Fruit fly (Drosophila melanogaster) whole organism, embryonic: ENCODE data around the gene CG34301.
A peak's percentile ranks its signal among the peaks of the same experiment; 100 is the strongest.

Source experiments
- Bgb ChIP-seq: fragments of 200-800 bp; sonication (Bioruptor generic); IDR thresholded peaks from 2 replicates; pipeline ENCODE4 v1.3.6; 2022; ENCODE audit warnings: missing biosample characterization, missing genetic modification characterization; ENCODE audit not compliant: partially characterized antibody
- CG10147 ChIP-seq: fragments of 200-800 bp; sonication (Bioruptor generic); optimal IDR thresholded peaks from 2 replicates; lab custom pipeline; 2019; ENCODE audit warnings: missing biosample characterization, mild to moderate bottlenecking, missing genetic modification characterization, moderate library complexity
- CG10274 ChIP-seq: fragments of 200-800 bp; sonication (Bioruptor generic); optimal IDR thresholded peaks from 3 replicates; lab custom pipeline; 2017; ENCODE audit warnings: missing biosample characterization, mild to moderate bottlenecking, missing genetic modification characterization
- CG10431 ChIP-seq: fragments of 200-800 bp; sonication (Bioruptor generic); optimal IDR thresholded peaks from 3 replicates; lab custom pipeline; 2018; ENCODE audit warnings: missing biosample characterization, mild to moderate bottlenecking, missing genetic modification characterization
- CG12155 ChIP-seq: fragments of 200-800 bp; sonication (Bioruptor generic); optimal IDR thresholded peaks from 3 replicates; lab custom pipeline; 2016; ENCODE audit warnings: missing biosample characterization, missing genetic modification characterization
- CG1233 ChIP-seq: fragments of 200-800 bp; sonication (Bioruptor generic); optimal IDR thresholded peaks from 4 replicates; lab custom pipeline; 2018; ENCODE audit warnings: missing biosample characterization, mild to moderate bottlenecking, missing genetic modification characterization
- CG12769 ChIP-seq: fragments of 200-800 bp; sonication (Bioruptor generic); optimal IDR thresholded peaks from 2 replicates; lab custom pipeline; 2019; ENCODE audit warnings: missing biosample characterization, mild to moderate bottlenecking, missing genetic modification characterization, moderate library complexity
- CG14710 ChIP-seq: fragments of 200-800 bp; sonication (Bioruptor generic); optimal IDR thresholded peaks from 3 replicates; lab custom pipeline; 2019; ENCODE audit warnings: missing biosample characterization, mild to moderate bottlenecking, missing genetic modification characterization, moderate library complexity
- CG15696 ChIP-seq: fragments of 200-800 bp; sonication (Bioruptor generic); optimal IDR thresholded peaks from 2 replicates; lab custom pipeline; 2019; ENCODE audit warnings: missing biosample characterization, mild to moderate bottlenecking, missing genetic modification characterization, moderate library complexity
- CG17328 ChIP-seq: fragments of 200-800 bp; sonication (Bioruptor generic); IDR thresholded peaks from 2 replicates; pipeline ENCODE4 v1.3.6; 2022; ENCODE audit warnings: missing biosample characterization, missing genetic modification characterization
- CG18476 ChIP-seq: fragments of 200-800 bp; sonication (Bioruptor generic); optimal IDR thresholded peaks from 2 replicates; lab custom pipeline; 2016; ENCODE audit warnings: missing biosample characterization, mild to moderate bottlenecking, missing genetic modification characterization
- CG31224 ChIP-seq: fragments of 200-800 bp; sonication (Bioruptor generic); IDR thresholded peaks from 2 replicates; pipeline ENCODE4 v1.3.6; 2022; ENCODE audit warnings: missing biosample characterization, missing genetic modification characterization
- CG32532 ChIP-seq: fragments of 200-800 bp; sonication (Bioruptor generic); IDR thresholded peaks from 2 replicates; pipeline ENCODE4 v1.3.6; 2022; ENCODE audit warnings: missing biosample characterization, missing genetic modification characterization
- CG3281 ChIP-seq: fragments of 200-800 bp; sonication (Bioruptor generic); optimal IDR thresholded peaks from 3 replicates; lab custom pipeline; 2017; ENCODE audit warnings: missing biosample characterization, mild to moderate bottlenecking, missing genetic modification characterization
- CG34422 ChIP-seq: fragments of 200-800 bp; sonication (Bioruptor generic); IDR thresholded peaks from 3 replicates; pipeline ENCODE4 v1.3.6; 2022; ENCODE audit warnings: missing biosample characterization, missing genetic modification characterization
- CG3726 ChIP-seq: fragments of 200-800 bp; sonication (Bioruptor generic); IDR thresholded peaks from 3 replicates; pipeline ENCODE4, ENCODE4 v1.3.6; 2022; ENCODE audit warnings: missing biosample characterization, missing genetic modification characterization
- CG4854 ChIP-seq: fragments of 200-800 bp; sonication (Bioruptor generic); optimal IDR thresholded peaks from 2 replicates; lab custom pipeline; 2016; ENCODE audit warnings: missing biosample characterization, missing genetic modification characterization, inconsistent platforms
- CG6272 ChIP-seq: fragments of 200-800 bp; sonication (Bioruptor generic); IDR thresholded peaks from 2 replicates; pipeline ENCODE4 v1.3.6; 2022; ENCODE audit warnings: missing biosample characterization, missing genetic modification characterization
- CG7839 ChIP-seq: fragments of 200-800 bp; sonication (Bioruptor generic); optimal IDR thresholded peaks from 3 replicates; lab custom pipeline; 2018; ENCODE audit warnings: missing biosample characterization, mild to moderate bottlenecking, missing genetic modification characterization, moderate library complexity
- CG8924 ChIP-seq: fragments of 200-800 bp; optimal IDR thresholded peaks from 3 replicates; lab custom pipeline; 2019; ENCODE audit warnings: missing biosample characterization, mild to moderate bottlenecking, missing genetic modification characterization, moderate library complexity
- D19B ChIP-seq: fragments of 200-800 bp; sonication (Bioruptor generic); optimal IDR thresholded peaks from 2 replicates; lab custom pipeline; 2017; ENCODE audit warnings: missing biosample characterization, mild to moderate bottlenecking, missing genetic modification characterization
- Dfd ChIP-seq, 2 experiments: fragments of >200 bp; optimal IDR thresholded peaks; 2 replicates each; lab custom pipeline; 2017; ENCODE audit warnings: missing biosample characterization in 2 of 2, missing genetic modification characterization in 2 of 2
- Doc3 ChIP-seq: fragments of 200-800 bp; sonication (Bioruptor generic); IDR thresholded peaks from 3 replicates; pipeline ENCODE4 v1.3.6; 2022; ENCODE audit warnings: missing biosample characterization, missing genetic modification characterization; ENCODE audit not compliant: partially characterized antibody
- Ets97D ChIP-seq: fragments of 200-800 bp; sonication (Bioruptor generic); optimal IDR thresholded peaks from 3 replicates; lab custom pipeline; 2016; ENCODE audit warnings: missing biosample characterization, missing genetic modification characterization
- Gsc ChIP-seq: fragments of 200-800 bp; sonication (Bioruptor generic); IDR thresholded peaks from 2 replicates; pipeline ENCODE4 v1.3.6; 2022; ENCODE audit warnings: missing biosample characterization, missing genetic modification characterization
- HHEX ChIP-seq: fragments of 200-800 bp; sonication (Bioruptor generic); optimal IDR thresholded peaks from 3 replicates; lab custom pipeline; 2017; ENCODE audit warnings: missing biosample characterization, mild to moderate bottlenecking, missing genetic modification characterization, missing genetic modification reagents
- HLH54F ChIP-seq: fragments of 200-800 bp; sonication (Bioruptor generic); optimal IDR thresholded peaks from 3 replicates; lab custom pipeline; 2016; ENCODE audit warnings: missing biosample characterization, missing genetic modification characterization
- HmgZ ChIP-seq: fragments of 200-800 bp; sonication (Bioruptor generic); optimal IDR thresholded peaks from 2 replicates; lab custom pipeline; 2018; ENCODE audit warnings: missing biosample characterization, mild to moderate bottlenecking, missing genetic modification characterization
- MESR4 ChIP-seq: fragments of 200-800 bp; sonication (Bioruptor generic); optimal IDR thresholded peaks from 2 replicates; lab custom pipeline; 2018; ENCODE audit warnings: missing biosample characterization, mild to moderate bottlenecking, missing genetic modification characterization, moderate library complexity
- PHDP ChIP-seq: fragments of 200-800 bp; sonication (Bioruptor generic); optimal IDR thresholded peaks from 3 replicates; lab custom pipeline; 2018; ENCODE audit warnings: missing biosample characterization, mild to moderate bottlenecking, missing genetic modification characterization, moderate library complexity
- Pdp1 ChIP-seq, 2 experiments: fragments of 200-800 bp; sonication (Bioruptor generic); optimal IDR thresholded peaks; 3 replicates each; lab custom pipeline; 2016; ENCODE audit warnings: missing biosample characterization in 2 of 2, missing genetic modification characterization in 2 of 2, mild to moderate bottlenecking in 1 of 2, moderate library complexity in 1 of 2
- Six4 ChIP-seq: fragments of 200-800 bp; sonication (Bioruptor generic); optimal IDR thresholded peaks from 2 replicates; lab custom pipeline; 2016; ENCODE audit warnings: missing biosample characterization, missing genetic modification characterization
- Sox100B ChIP-seq: fragments of 200-800 bp; sonication (Bioruptor generic); optimal IDR thresholded peaks from 3 replicates; lab custom pipeline; 2018; ENCODE audit warnings: missing biosample characterization, mild to moderate bottlenecking, missing genetic modification characterization
- Sry-β ChIP-seq: fragments of 200-800 bp; sonication (Bioruptor generic); optimal IDR thresholded peaks from 2 replicates; lab custom pipeline; 2018; ENCODE audit warnings: missing biosample characterization, mild to moderate bottlenecking, missing genetic modification characterization, moderate library complexity
- Xbp1 ChIP-seq: fragments of 200-800 bp; sonication (Bioruptor generic); optimal IDR thresholded peaks from 3 replicates; lab custom pipeline; 2016; ENCODE audit warnings: missing biosample characterization, mild to moderate bottlenecking, missing genetic modification characterization
- ab ChIP-seq: fragments of 200-800 bp; sonication (Bioruptor generic); optimal IDR thresholded peaks from 2 replicates; lab custom pipeline; 2016; ENCODE audit warnings: missing biosample characterization, missing genetic modification characterization
- croc ChIP-seq: fragments of 200-800 bp; sonication (Bioruptor generic); conservative IDR thresholded peaks from 3 replicates; pipeline ENCODE4 v1.3.6; 2022; ENCODE audit warnings: missing biosample characterization, missing genetic modification characterization
- crol ChIP-seq: fragments of 200-800 bp; sonication (Bioruptor generic); IDR thresholded peaks from 2 replicates; pipeline ENCODE4 v1.3.6; 2022; ENCODE audit warnings: missing biosample characterization, missing genetic modification characterization
- cwo ChIP-seq: fragments of 200-800 bp; sonication (Bioruptor generic); optimal IDR thresholded peaks from 3 replicates; lab custom pipeline; 2017; ENCODE audit warnings: missing biosample characterization, missing genetic modification characterization, mild to moderate bottlenecking, moderate library complexity, missing genetic modification reagents
- dpn ChIP-seq, 2 experiments: fragments of 200-800 bp; sonication (Bioruptor generic); optimal IDR thresholded peaks; 3 replicates each; lab custom pipeline; 2016; ENCODE audit warnings: missing biosample characterization in 2 of 2, missing genetic modification characterization in 2 of 2
- exex ChIP-seq: fragments of 200-800 bp; sonication (Bioruptor generic); optimal IDR thresholded peaks from 4 replicates; lab custom pipeline; 2018; ENCODE audit warnings: missing biosample characterization, mild to moderate bottlenecking, missing genetic modification characterization, moderate library complexity
- eyg ChIP-seq: fragments of 200-800 bp; sonication (Bioruptor generic); optimal IDR thresholded peaks from 3 replicates; lab custom pipeline; 2016; ENCODE audit warnings: missing biosample characterization, missing genetic modification characterization
- fd102C ChIP-seq: fragments of 200-800 bp; sonication (Bioruptor generic); optimal IDR thresholded peaks from 2 replicates; lab custom pipeline; 2018; ENCODE audit warnings: missing biosample characterization, mild to moderate bottlenecking, missing genetic modification characterization, moderate library complexity
- hth ChIP-seq: fragments of >200 bp; optimal IDR thresholded peaks from 2 replicates; lab custom pipeline; 2017; ENCODE audit warnings: inconsistent platforms
- jumu ChIP-seq: fragments of 200-800 bp; sonication (Bioruptor generic); optimal IDR thresholded peaks from 3 replicates; lab custom pipeline; 2016; ENCODE audit warnings: missing biosample characterization, missing genetic modification characterization
- ken ChIP-seq: fragments of 200-800 bp; sonication (Bioruptor generic); IDR thresholded peaks from 3 replicates; pipeline ENCODE4 v1.3.6; 2022; ENCODE audit warnings: missing biosample characterization, missing genetic modification characterization
- pnt ChIP-seq: fragments of 200-800 bp; sonication (Bioruptor generic); optimal IDR thresholded peaks from 3 replicates; lab custom pipeline; 2016; ENCODE audit warnings: missing biosample characterization, missing genetic modification characterization
- zen2 ChIP-seq: fragments of 200-800 bp; sonication (Bioruptor generic); IDR thresholded peaks from 3 replicates; pipeline ENCODE4 v1.3.6; 2022; ENCODE audit warnings: missing biosample characterization, missing genetic modification characterization; ENCODE audit not compliant: partially characterized antibody
- zfh1 ChIP-seq: fragments of 200-800 bp; sonication (Bioruptor generic); IDR thresholded peaks from 3 replicates; pipeline ENCODE4 v1.3.6; 2022; ENCODE audit warnings: missing biosample characterization, missing genetic modification characterization

Gene CG34301

DNA sequence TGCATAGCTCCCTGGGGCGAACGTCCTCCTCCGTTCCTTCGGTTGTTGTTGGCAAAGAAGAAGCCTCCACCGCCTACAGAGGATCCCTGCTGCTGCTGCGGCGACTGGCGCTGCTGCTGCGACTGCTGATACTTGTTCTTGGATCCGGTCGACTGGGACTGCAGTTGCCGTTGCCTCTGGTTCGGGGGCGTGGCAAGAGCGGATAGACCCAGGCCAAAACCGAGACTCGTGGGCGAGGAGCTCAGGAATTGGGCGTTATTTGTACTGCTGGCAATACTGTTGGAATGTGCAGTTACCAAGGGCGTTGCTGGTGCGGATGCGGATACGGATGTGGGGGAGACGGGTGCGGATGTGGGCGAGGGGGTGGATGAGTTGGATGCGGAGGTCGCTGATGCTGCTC lies 45.0 kb downstream of the CG34301 start (continued):
- no peak for TF ChIP-seq HmgZ (tag; lab: Kevin White, UChicago)
- no peak for TF ChIP-seq fd102C (GFP tag; lab: Kevin White, UChicago)
- no peak for TF ChIP-seq Doc3 (GFP tag; lab: Robert Waterston, UW)
- TF ChIP-seq dpn (GFP tag; optimal IDR thresholded peaks at IDR 0.05; lab: Kevin White, UChicago) = no peak
- TF ChIP-seq CG10274 (GFP tag; lab: Kevin White, UChicago) = no peak
- TF ChIP-seq jumu (GFP tag; lab: Kevin White, UChicago) = peak; percentile 1
- TF ChIP-seq CG15696 (tag; lab: Kevin White, UChicago) = no peak
- no peak for TF ChIP-seq PHDP (tag; lab: Kevin White, UChicago)
- TF ChIP-seq CG3726 (GFP tag; lab: Robert Waterston, UW) = no peak
- TF ChIP-seq Ets97D (GFP tag; lab: Kevin White, UChicago) = peak; percentile 1
- TF ChIP-seq Gsc (GFP tag; lab: Robert Waterston, UW) = no peak
- TF ChIP-seq CG32532 (GFP tag; lab: Robert Waterston, UW) = 0 out of 2 replicates have a peak, but pooled peaks have one; percentile 6
- TF ChIP-seq Sry-β (GFP tag; lab: Kevin White, UChicago) = no peak
- no peak for TF ChIP-seq Sox100B (GFP tag; lab: Kevin White, UChicago)
- 0 out of 2 replicates have a peak, but pooled peaks have one; percentile 42 for TF ChIP-seq crol
- TF ChIP-seq zfh1 (GFP tag; lab: Robert Waterston, UW) = no peak
- TF ChIP-seq CG8924 (tag; lab: Kevin White, UChicago) = no peak

DNA sequence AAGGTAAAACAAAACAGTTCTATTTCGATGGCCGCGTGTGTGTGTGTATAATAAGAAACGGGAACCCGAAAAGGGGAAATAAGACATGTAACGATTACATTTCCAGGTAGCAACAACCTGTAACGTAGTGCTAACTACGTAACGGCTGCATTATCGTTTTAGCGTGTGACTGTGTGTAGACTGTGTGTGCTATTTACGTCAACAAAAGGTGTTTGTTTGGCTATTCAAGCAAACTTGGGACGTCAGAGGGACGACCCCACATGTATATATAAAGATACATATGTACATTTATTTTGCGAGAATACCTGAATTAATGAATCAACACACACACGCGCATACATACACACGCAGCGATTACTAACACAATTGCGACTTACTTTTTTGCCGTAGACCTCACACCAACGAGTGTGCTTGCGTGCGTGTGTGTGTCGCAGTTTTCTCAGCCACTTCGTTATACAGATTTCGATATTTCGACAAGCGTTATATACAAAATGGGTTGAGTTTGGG lies 46.4 kb downstream of the CG34301 start:
- no peak for TF ChIP-seq hth
- TF ChIP-seq CG4854 = no peak
- peak; percentile 14 for TF ChIP-seq HHEX
- TF ChIP-seq MESR4 (GFP tag; lab: Kevin White, UChicago) = no peak
- no peak for TF ChIP-seq D19B (GFP tag; lab: Kevin White, UChicago)
- 0 out of 2 replicates have a peak, but pooled peaks have one; percentile 5 for TF ChIP-seq CG31224 (GFP tag; lab: Robert Waterston, UW)
- TF ChIP-seq HLH54F (GFP tag; lab: Kevin White, UChicago) = no peak
- TF ChIP-seq Xbp1 (GFP tag; lab: Kevin White, UChicago) = no peak
- TF ChIP-seq Bgb = no peak
- TF ChIP-seq CG7839 (tag; lab: Kevin White, UChicago) = no peak
- TF ChIP-seq CG10147 = no peak
- no peak for TF ChIP-seq CG12155 (GFP tag; lab: Kevin White, UChicago)
- TF ChIP-seq exex (tag; lab: Kevin White, UChicago) = no peak
- TF ChIP-seq croc = no peak
- no peak for TF ChIP-seq dpn (GFP tag; optimal IDR thresholded peaks at IDR 0.05; lab: Kevin White, UChicago)
- peak in 1 of 2 experiments; percentile 57 for TF ChIP-seq Pdp1 (GFP tag; optimal IDR thresholded peaks at IDR 0.05; lab: Kevin White, UChicago)
- no peak for TF ChIP-seq CG6272
- peak; percentile 19 for TF ChIP-seq cwo
- peak; percentile 86 for TF ChIP-seq CG12769
- 0 out of 3 replicates have a peak, but pooled peaks have one; percentile 29 for TF ChIP-seq CG34422 (GFP tag; lab: Robert Waterston, UW)
- TF ChIP-seq pnt = peak; percentile 14
- no peak for TF ChIP-seq CG10431 (GFP tag; lab: Kevin White, UChicago)
- TF ChIP-seq ken (GFP tag; lab: Robert Waterston, UW) = no peak
- peak; percentile 18 for TF ChIP-seq CG1233 (GFP tag; lab: Kevin White, UChicago)
- TF ChIP-seq Dfd (GFP tag; optimal IDR thresholded peaks at IDR 0.05; lab: Kevin White, UChicago) = no peak
- no peak for TF ChIP-seq Six4 (GFP tag; lab: Kevin White, UChicago)
- no peak for TF ChIP-seq eyg (GFP tag; lab: Kevin White, UChicago)
- peak; percentile 21 for TF ChIP-seq CG3281 (GFP tag; lab: Kevin White, UChicago)
- no peak for TF ChIP-seq CG17328 (GFP tag; lab: Robert Waterston, UW)
- TF ChIP-seq zen2 (GFP tag; lab: Robert Waterston, UW) = no peak
- TF ChIP-seq ab = no peak
- no peak for TF ChIP-seq CG14710 (tag; lab: Kevin White, UChicago)
- peak; percentile 19 for TF ChIP-seq CG18476
